Worm (Caenorhabditis elegans) whole organism, late embryonic: Measurements from ENCODE around the gene K10C9.7.

Experiments
- F13H6.1 ChIP-seq: sonication (generic microtip); optimal IDR thresholded peaks from 2 replicates; lab custom pipeline; 2016; ENCODE audit warnings: missing genetic modification characterization, missing compliant biosample characterization
- T23F11.4 ChIP-seq: fragments of 200-800 bp; sonication (Bioruptor generic); optimal IDR thresholded peaks from 2 replicates; lab custom pipeline; 2018; ENCODE audit warnings: mild to moderate bottlenecking, missing genetic modification characterization, missing compliant biosample characterization
- ahr-1 ChIP-seq: sonication (generic microtip); optimal IDR thresholded peaks from 2 replicates; lab custom pipeline; 2016; ENCODE audit warnings: missing genetic modification characterization, missing compliant biosample characterization
- ama-1 ChIP-seq: fragments of 150-350 bp; optimal IDR thresholded peaks from 2 replicates; lab custom pipeline; 2014
- ceh-14 ChIP-seq: sonication (generic microtip); optimal IDR thresholded peaks from 2 replicates; lab custom pipeline; 2016; ENCODE audit warnings: missing genotype, missing genetic modification characterization, missing compliant biosample characterization
- ceh-18 ChIP-seq: sonication (generic microtip); optimal IDR thresholded peaks from 2 replicates; lab custom pipeline; 2016; ENCODE audit warnings: missing genetic modification characterization, missing compliant biosample characterization
- ceh-19 ChIP-seq: fragments of 200-800 bp; sonication (Bioruptor generic); optimal IDR thresholded peaks from 2 replicates; lab custom pipeline; 2018; ENCODE audit warnings: mild to moderate bottlenecking, missing genetic modification characterization, missing compliant biosample characterization
- ceh-2 ChIP-seq: sonication (generic microtip); optimal IDR thresholded peaks from 2 replicates; lab custom pipeline; 2016; ENCODE audit warnings: missing genotype, missing genetic modification characterization, missing compliant biosample characterization
- ceh-24 ChIP-seq: sonication (generic microtip); optimal IDR thresholded peaks from 2 replicates; lab custom pipeline; 2016; ENCODE audit warnings: mild to moderate bottlenecking, missing genetic modification characterization, missing compliant biosample characterization
- ceh-30 ChIP-seq: fragments of 150-350 bp; optimal IDR thresholded peaks from 2 replicates; lab custom pipeline; 2014; ENCODE audit warnings: missing biosample characterization, missing genetic modification characterization
- ceh-31 ChIP-seq: sonication (generic microtip); optimal IDR thresholded peaks from 2 replicates; lab custom pipeline; 2016; ENCODE audit warnings: missing genetic modification characterization, missing compliant biosample characterization
- ceh-34 ChIP-seq: sonication (generic microtip); optimal IDR thresholded peaks from 2 replicates; lab custom pipeline; 2016; ENCODE audit warnings: mild to moderate bottlenecking, missing genetic modification characterization, missing compliant biosample characterization
- ceh-45 ChIP-seq: fragments of 200-800 bp; sonication (Bioruptor generic); IDR thresholded peaks from 2 replicates; pipeline ENCODE4 v1.3.6; 2022; ENCODE audit warnings: missing genetic modification reagents, missing genetic modification characterization, missing compliant biosample characterization
- dve-1 ChIP-seq: sonication (generic microtip); optimal IDR thresholded peaks from 2 replicates; lab custom pipeline; 2017; ENCODE audit warnings: antibody characterized with exemption, mild to moderate bottlenecking, missing genetic modification characterization, missing compliant biosample characterization
- elt-2 ChIP-seq: sonication (generic microtip); optimal IDR thresholded peaks from 2 replicates; lab custom pipeline; 2016; ENCODE audit warnings: missing genetic modification reagents, missing genetic modification characterization, missing compliant biosample characterization
- elt-4 ChIP-seq: sonication (generic microtip); optimal IDR thresholded peaks from 2 replicates; lab custom pipeline; 2016; ENCODE audit warnings: missing genetic modification characterization, missing compliant biosample characterization
- ets-4 ChIP-seq: sonication (generic microtip); optimal IDR thresholded peaks from 2 replicates; lab custom pipeline; 2016; ENCODE audit warnings: missing genetic modification characterization, missing compliant biosample characterization
- eyg-1 ChIP-seq: sonication (generic microtip); optimal IDR thresholded peaks from 2 replicates; lab custom pipeline; 2016; ENCODE audit warnings: missing genotype, missing genetic modification characterization, missing compliant biosample characterization
- fax-1 ChIP-seq: sonication (generic microtip); optimal IDR thresholded peaks from 2 replicates; lab custom pipeline; 2016; ENCODE audit warnings: missing genotype, missing genetic modification characterization, missing compliant biosample characterization
- fkh-10 ChIP-seq: fragments of 150-350 bp; optimal IDR thresholded peaks from 2 replicates; lab custom pipeline; 2014; ENCODE audit warnings: missing biosample characterization, missing genetic modification reagents, missing genetic modification characterization
- fkh-6 ChIP-seq: sonication (generic microtip); optimal IDR thresholded peaks from 2 replicates; lab custom pipeline; 2016; ENCODE audit warnings: missing genetic modification characterization, missing compliant biosample characterization
- gmeb-2 ChIP-seq: sonication (generic microtip); optimal IDR thresholded peaks from 2 replicates; lab custom pipeline; 2016; ENCODE audit warnings: missing genetic modification characterization, inconsistent platforms, missing compliant biosample characterization
- hlh-13 ChIP-seq: fragments of 200-800 bp; sonication (Bioruptor generic); optimal IDR thresholded peaks from 2 replicates; lab custom pipeline; 2018; ENCODE audit warnings: mild to moderate bottlenecking, missing genetic modification characterization, missing compliant biosample characterization
- hlh-15 ChIP-seq: sonication (generic microtip); optimal IDR thresholded peaks from 2 replicates; lab custom pipeline; 2016; ENCODE audit warnings: missing genetic modification characterization, missing compliant biosample characterization
- hlh-6 ChIP-seq: sonication (generic microtip); optimal IDR thresholded peaks from 2 replicates; lab custom pipeline; 2016; ENCODE audit warnings: missing genotype, missing genetic modification characterization, missing compliant biosample characterization
- lim-6 ChIP-seq: sonication (generic microtip); optimal IDR thresholded peaks from 2 replicates; lab custom pipeline; 2016; ENCODE audit warnings: missing genetic modification characterization, missing compliant biosample characterization
- madf-2 ChIP-seq: sonication (generic microtip); optimal IDR thresholded peaks from 2 replicates; lab custom pipeline; 2017; ENCODE audit warnings: missing genetic modification characterization, missing compliant biosample characterization
- mec-3 ChIP-seq: sonication (generic microtip); optimal IDR thresholded peaks from 2 replicates; lab custom pipeline; 2016; ENCODE audit warnings: borderline replicate concordance, missing genetic modification characterization, missing compliant biosample characterization
- nhr-11 ChIP-seq: fragments of 150-350 bp; optimal IDR thresholded peaks from 2 replicates; lab custom pipeline; 2014; ENCODE audit warnings: missing biosample characterization, missing genetic modification characterization
- npax-4 ChIP-seq: sonication (generic microtip); optimal IDR thresholded peaks from 2 replicates; lab custom pipeline; 2016; ENCODE audit warnings: missing genetic modification characterization, missing compliant biosample characterization
- odd-2 ChIP-seq: sonication (generic microtip); optimal IDR thresholded peaks from 2 replicates; lab custom pipeline; 2017; ENCODE audit warnings: antibody characterized with exemption, mild to moderate bottlenecking, missing genetic modification characterization, missing compliant biosample characterization
- pag-3 ChIP-seq: sonication (generic microtip); optimal IDR thresholded peaks from 2 replicates; lab custom pipeline; 2016; ENCODE audit warnings: missing compliant biosample characterization, missing genetic modification characterization, borderline replicate concordance
- pat-9 ChIP-seq: fragments of 200-800 bp; sonication (Bioruptor generic); optimal IDR thresholded peaks from 2 replicates; lab custom pipeline; 2018; ENCODE audit warnings: mild to moderate bottlenecking, missing genetic modification characterization, moderate library complexity, missing compliant biosample characterization
- pha-2 ChIP-seq: sonication (generic microtip); optimal IDR thresholded peaks from 2 replicates; lab custom pipeline; 2017; ENCODE audit warnings: mild to moderate bottlenecking, missing genetic modification characterization, missing compliant biosample characterization
- pqm-1 ChIP-seq: sonication (generic microtip); optimal IDR thresholded peaks from 2 replicates; lab custom pipeline; 2016; ENCODE audit warnings: missing genetic modification characterization, missing compliant biosample characterization
- pros-1 ChIP-seq: fragments of 150-350 bp; optimal IDR thresholded peaks from 2 replicates; lab custom pipeline; 2014; ENCODE audit warnings: missing biosample characterization, missing genetic modification reagents, missing genetic modification characterization
- sdc-2 ChIP-seq: sonication (generic microtip); optimal IDR thresholded peaks from 2 replicates; lab custom pipeline; 2016; ENCODE audit warnings: missing genotype, missing genetic modification characterization, missing compliant biosample characterization
- sox-2 ChIP-seq: fragments of 200-800 bp; sonication (Bioruptor generic); IDR thresholded peaks from 2 replicates; pipeline ENCODE4 v1.3.6; 2022; ENCODE audit warnings: missing genetic modification reagents, missing genetic modification characterization, missing compliant biosample characterization
- sox-4 ChIP-seq: sonication (generic microtip); optimal IDR thresholded peaks from 2 replicates; lab custom pipeline; 2017; ENCODE audit warnings: mild to moderate bottlenecking, missing genetic modification characterization, inconsistent platforms, missing compliant biosample characterization
- unc-3 ChIP-seq, 2 experiments: fragments of 200-800 bp in 1 of 2; sonication (Bioruptor generic) in 1 of 2; sonication (generic microtip) in 1 of 2; conservative IDR thresholded peaks in 1 of 2; optimal IDR thresholded peaks in 1 of 2; 2 replicates each; pipeline versions ENCODE4 v1.3.6 to Lab custom; 2016 to 2022; ENCODE audit warnings: missing compliant biosample characterization in 2 of 2, missing genetic modification characterization in 2 of 2, missing genetic modification reagents in 1 of 2
- unc-42 ChIP-seq: sonication (generic microtip); optimal IDR thresholded peaks from 2 replicates; lab custom pipeline; 2016; ENCODE audit warnings: missing genotype, missing genetic modification characterization, missing compliant biosample characterization
- unc-55 ChIP-seq: sonication (generic microtip); optimal IDR thresholded peaks from 2 replicates; lab custom pipeline; 2017; ENCODE audit warnings: missing biosample characterization, missing genetic modification reagents, missing genetic modification characterization
- ztf-16 ChIP-seq: sonication (generic microtip); optimal IDR thresholded peaks from 2 replicates; lab custom pipeline; 2017; ENCODE audit warnings: missing genetic modification characterization, missing compliant biosample characterization

The K10C9.7 gene

DNA sequence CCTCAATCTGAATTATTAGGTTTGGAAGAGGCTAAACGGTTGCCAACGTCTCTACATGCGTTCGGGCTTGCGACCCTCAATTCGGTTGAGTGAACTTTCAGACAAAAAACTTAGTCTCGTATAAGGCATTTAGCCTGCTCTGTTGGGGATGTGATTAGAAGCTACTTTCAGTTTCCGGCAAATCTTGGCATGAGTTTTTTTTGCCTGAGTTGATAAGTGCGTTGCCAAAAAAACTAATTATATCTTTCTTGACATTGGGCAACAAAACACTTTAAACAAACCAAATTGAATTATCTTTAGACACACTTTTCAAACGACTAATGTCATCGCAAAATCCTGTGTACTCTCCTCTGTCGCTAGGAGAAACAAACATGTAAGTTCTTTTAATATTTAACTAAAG, 25.0 kb upstream of the K10C9.7 start, which contains the start of gene Y50D4B.4:
Gene Y50D4B.4, plus strand, starts transcription at position 301 of the 400 bp plus-strand sequence.
- TF ChIP-seq ceh-30 (tag; lab: Kevin White, UChicago): no peak

DNA sequence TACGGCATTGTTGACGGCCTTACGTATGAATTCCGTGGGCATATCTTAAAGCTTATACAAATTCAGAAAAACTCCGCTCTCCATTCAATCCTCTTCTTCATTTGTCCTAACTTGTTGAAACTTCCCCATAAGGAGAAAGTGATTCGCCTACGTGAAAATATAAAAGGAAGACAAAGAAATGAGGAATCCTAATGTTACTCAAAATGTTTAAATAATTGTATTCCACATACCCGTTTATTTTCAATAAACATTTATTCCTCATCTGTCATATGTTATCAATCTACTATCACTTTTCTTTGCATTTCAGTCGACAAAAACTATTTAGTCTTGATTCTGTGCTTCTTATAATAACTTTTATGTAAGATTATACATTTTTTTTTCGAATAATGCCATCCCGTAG, 20.6 kb upstream of the K10C9.7 start, which contains the start of gene clec-203:
Gene clec-203, plus strand, starts transcription at position 301 of the 400 bp plus-strand sequence.
- TF ChIP-seq ets-4 (tag; lab: Kevin White, UChicago) (no peak), sox-4 (tag; lab: Kevin White, UChicago) (no peak), nhr-11 (tag; lab: Kevin White, UChicago) (no peak), mec-3 (tag; lab: Kevin White, UChicago) (no peak)

ce11 chrV:1084016-1084415, 16.6 kb upstream of the K10C9.7 start, which contains the start of gene Y50D4B.6:
Y50D4B.6 (plus strand) TSS chrV:1084316.
- no peak for TF ChIP-seq ztf-16 (tag; lab: Kevin White, UChicago)
- TF ChIP-seq ceh-14 (tag; lab: Kevin White, UChicago): no peak
- no peak for TF ChIP-seq nhr-11 (tag; lab: Kevin White, UChicago)
- no peak for TF ChIP-seq ahr-1
- no peak for TF ChIP-seq ceh-34 (tag; lab: Kevin White, UChicago)
- no peak for TF ChIP-seq dve-1 (tag; lab: Kevin White, UChicago)
- no peak for TF ChIP-seq madf-2
- no peak for TF ChIP-seq odd-2 (tag; lab: Kevin White, UChicago)
- no peak for TF ChIP-seq pat-9 (tag; lab: Kevin White, UChicago)
- no peak for TF ChIP-seq sox-2 (GFP tag; lab: Robert Waterston, UW)
- TF ChIP-seq sdc-2: no peak
- no peak for TF ChIP-seq elt-4 (tag; lab: Kevin White, UChicago)
- TF ChIP-seq gmeb-2: no peak
- no peak for TF ChIP-seq ceh-2
- TF ChIP-seq pha-2 (tag; lab: Kevin White, UChicago): no peak
- TF ChIP-seq fkh-6: no peak
- TF ChIP-seq hlh-15 (tag; lab: Kevin White, UChicago): no peak
- no peak for TF ChIP-seq ceh-19 (GFP tag; lab: Kevin White, UChicago)
- no peak for TF ChIP-seq fkh-10 (GFP tag; lab: Kevin White, UChicago)
- TF ChIP-seq, all 69 proteins: peak for 0

DNA sequence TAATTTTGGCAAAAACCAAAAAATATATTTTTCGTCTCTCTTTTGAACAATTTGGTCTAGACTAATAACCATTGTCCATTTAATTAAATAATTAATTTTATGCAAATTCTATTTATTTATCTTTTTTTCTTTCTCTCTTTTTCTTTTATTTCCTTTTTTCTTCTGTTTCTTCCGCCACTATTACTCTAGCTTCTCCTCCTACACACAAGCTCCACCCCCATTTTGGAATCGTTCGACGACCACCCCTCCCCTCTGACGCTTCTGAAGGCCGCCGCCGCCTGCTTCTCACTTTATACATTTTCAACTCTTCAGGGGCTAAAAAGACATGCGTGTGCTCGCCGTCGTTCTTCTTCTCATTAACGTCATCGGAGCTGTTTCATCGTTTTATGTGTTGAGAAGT, 7.6 kb upstream of the K10C9.7 start, which contains the start of gene K10C9.1:
Gene K10C9.1, plus strand, starts transcription at position 301 of the 400 bp plus-strand sequence.
- TF ChIP-seq lim-6 (tag; lab: Kevin White, UChicago) (no peak), pat-9 (tag; lab: Kevin White, UChicago) (no peak), npax-4 (tag; lab: Kevin White, UChicago) (no peak), unc-3 (GFP tag; conservative IDR thresholded peaks at IDR 0.05; lab: Robert Waterston, UW) (no peak), unc-3 (tag; optimal IDR thresholded peaks at IDR 0.05; lab: Kevin White, UChicago) (no peak), elt-2 (tag; lab: Kevin White, UChicago) (no peak), sox-2 (GFP tag; lab: Robert Waterston, UW) (no peak), T23F11.4 (no peak), ceh-31 (no peak), sox-4 (tag; lab: Kevin White, UChicago) (no peak), pros-1 (tag; lab: Kevin White, UChicago) (no peak), eyg-1 (tag; lab: Kevin White, UChicago) (no peak), elt-4 (tag; lab: Kevin White, UChicago) (no peak), nhr-11 (tag; lab: Kevin White, UChicago) (no peak), ama-1 (lab: Kevin White, UChicago) (no peak)

ce11 chrV:1064491-1064890, 2.9 kb downstream of the K10C9.7 start, which contains the start of gene str-67:
str-67 (minus strand) TSS chrV:1064591.
- TF ChIP-seq sdc-2 (no peak), unc-42 (tag; lab: Kevin White, UChicago) (no peak), unc-55 (GFP tag; lab: Kevin White, UChicago) (no peak), ceh-24 (tag; lab: Kevin White, UChicago) (no peak), fkh-6 (no peak), fax-1 (tag; lab: Kevin White, UChicago) (no peak), dve-1 (tag; lab: Kevin White, UChicago) (no peak), pqm-1 (tag; lab: Kevin White, UChicago) (no peak), elt-2 (tag; lab: Kevin White, UChicago) (no peak), pag-3 (tag; lab: Kevin White, UChicago) (no peak), lim-6 (tag; lab: Kevin White, UChicago) (no peak), sox-2 (GFP tag; lab: Robert Waterston, UW) (no peak), F13H6.1 (tag; lab: Kevin White, UChicago) (no peak), ceh-45 (GFP tag; lab: Robert Waterston, UW) (no peak), gmeb-2 (no peak), ceh-18 (tag; lab: Kevin White, UChicago) (no peak), hlh-13 (GFP tag; lab: Kevin White, UChicago) (no peak), hlh-6 (tag; lab: Kevin White, UChicago) (no peak)
